Worm (Caenorhabditis elegans) whole organism, L4 larva: Measurements from ENCODE around the gene Y53C12B.7.

ENCODE experiments used
- F49E8.2 ChIP-seq: sonication (generic microtip); optimal IDR thresholded peaks from 2 replicates; lab custom pipeline; 2016; ENCODE audit warnings: missing compliant biosample characterization, mild to moderate bottlenecking, missing genetic modification characterization, borderline replicate concordance
- ces-1 ChIP-seq: fragments of 150-350 bp; sonication (generic microtip); optimal IDR thresholded peaks from 4 replicates; lab custom pipeline; 2014; ENCODE audit warnings: missing biosample characterization, missing genetic modification reagents, missing genetic modification characterization
- dpl-1 ChIP-seq: fragments of 150-350 bp; optimal IDR thresholded peaks from 2 replicates; lab custom pipeline; 2014; ENCODE audit warnings: missing biosample characterization, missing genetic modification reagents, missing genetic modification characterization
- egl-27 ChIP-seq: sonication (generic microtip); optimal IDR thresholded peaks from 3 replicates; lab custom pipeline; 2017; ENCODE audit warnings: missing biosample characterization, missing genetic modification reagents, missing genetic modification characterization
- lin-1 ChIP-seq: fragments of 200-800 bp; sonication (Bioruptor generic); IDR thresholded peaks from 2 replicates; pipeline ENCODE4 v1.3.6; 2022; ENCODE audit warnings: missing genetic modification reagents, missing genetic modification characterization, missing compliant biosample characterization
- lin-15B ChIP-seq: fragments of 150-350 bp; sonication (generic microtip); optimal IDR thresholded peaks from 3 replicates; lab custom pipeline; 2014; ENCODE audit warnings: missing biosample characterization, missing genetic modification characterization
- lin-38 ChIP-seq: fragments of 200-800 bp; sonication (Bioruptor generic); IDR thresholded peaks from 2 replicates; pipeline ENCODE4 v1.3.6; 2022; ENCODE audit warnings: missing genetic modification reagents, missing genetic modification characterization, missing compliant biosample characterization
- mxl-2 ChIP-seq: fragments of 200-800 bp; sonication (Bioruptor generic); conservative IDR thresholded peaks from 2 replicates; pipeline ENCODE4 v1.3.6; 2022; ENCODE audit warnings: missing genetic modification reagents, missing genetic modification characterization, missing compliant biosample characterization
- nhr-11 ChIP-seq: fragments of 150-350 bp; optimal IDR thresholded peaks from 2 replicates; lab custom pipeline; 2014; ENCODE audit warnings: missing biosample characterization, missing genetic modification characterization
- snpc-4 ChIP-seq: fragments of 150-350 bp; optimal IDR thresholded peaks from 2 replicates; lab custom pipeline; 2014; ENCODE audit warnings: missing biosample characterization, missing genetic modification characterization
- unc-130 ChIP-seq: sonication (generic microtip); optimal IDR thresholded peaks from 2 replicates; lab custom pipeline; 2016; ENCODE audit warnings: missing genetic modification reagents, missing genetic modification characterization, missing compliant biosample characterization
- unc-62 ChIP-seq, 3 experiments: fragments of 150-350 bp in 1 of 3; sonication (generic microtip); optimal IDR thresholded peaks in 2 of 3; peaks in 1 of 3; 1 replicate in 1 of 3; 2 replicates in 2 of 3; lab custom pipeline; 2014 to 2017; ENCODE audit warnings: missing biosample characterization in 3 of 3, missing genetic modification characterization in 3 of 3, missing genetic modification reagents in 3 of 3, missing genotype in 1 of 3
- zfp-2 ChIP-seq: sonication (generic microtip); optimal IDR thresholded peaks from 2 replicates; lab custom pipeline; 2016; ENCODE audit warnings: mild to moderate bottlenecking, missing genetic modification characterization, missing compliant biosample characterization

DNA sequence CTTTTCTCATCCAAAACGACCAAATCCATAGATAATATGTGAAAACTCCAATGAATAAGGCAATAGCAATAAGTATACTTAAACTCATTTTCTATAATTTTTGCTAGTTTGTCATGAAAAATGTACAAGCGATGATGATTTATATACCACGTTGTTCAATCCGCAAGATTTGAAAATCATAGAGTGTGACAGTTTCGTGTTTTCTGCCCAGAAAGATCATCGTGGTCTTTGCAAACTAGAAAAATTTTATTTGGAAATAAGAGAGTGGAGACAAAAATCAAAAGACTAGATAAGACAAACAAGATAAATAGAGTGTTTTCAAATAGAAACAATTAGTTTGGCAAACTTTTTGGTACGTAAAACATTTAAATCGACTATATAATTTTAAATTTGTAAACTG lies 40.2 kb upstream of the Y53C12B.7 start, which contains the start of gene cyp-13A3:
- no peak for TF ChIP-seq dpl-1 (GFP tag; lab: Kevin White, UChicago)
- no peak for TF ChIP-seq egl-27 (tag; lab: Kevin White, UChicago)
- no peak for TF ChIP-seq unc-62 (GFP tag; optimal IDR thresholded peaks at IDR 0.05 in 1 of 2; lab: Kevin White, UChicago)
- no peak for TF ChIP-seq unc-62 (tag; optimal IDR thresholded peaks at IDR 0.05; lab: Kevin White, UChicago)
- no peak for TF ChIP-seq F49E8.2 (tag; lab: Kevin White, UChicago)
- TF ChIP-seq unc-130 (GFP tag; lab: Kevin White, UChicago), result no peak
- no peak for TF ChIP-seq lin-38 (GFP tag; lab: Robert Waterston, UW)
- TF ChIP-seq zfp-2, result no peak
- TF ChIP-seq snpc-4, result no peak
- no peak for TF ChIP-seq nhr-11 (tag; lab: Kevin White, UChicago)
- TF ChIP-seq lin-1 (GFP tag; lab: Robert Waterston, UW), result no peak
- no peak for TF ChIP-seq lin-15B (tag; lab: Kevin White, UChicago)
- no peak for TF ChIP-seq ces-1 (GFP tag; lab: Kevin White, UChicago)
- no peak for TF ChIP-seq mxl-2 (GFP tag; lab: Robert Waterston, UW)
